Fruit fly (Drosophila melanogaster): ENCODE data around the gene CG31495.

The CG31495 gene

DNA sequence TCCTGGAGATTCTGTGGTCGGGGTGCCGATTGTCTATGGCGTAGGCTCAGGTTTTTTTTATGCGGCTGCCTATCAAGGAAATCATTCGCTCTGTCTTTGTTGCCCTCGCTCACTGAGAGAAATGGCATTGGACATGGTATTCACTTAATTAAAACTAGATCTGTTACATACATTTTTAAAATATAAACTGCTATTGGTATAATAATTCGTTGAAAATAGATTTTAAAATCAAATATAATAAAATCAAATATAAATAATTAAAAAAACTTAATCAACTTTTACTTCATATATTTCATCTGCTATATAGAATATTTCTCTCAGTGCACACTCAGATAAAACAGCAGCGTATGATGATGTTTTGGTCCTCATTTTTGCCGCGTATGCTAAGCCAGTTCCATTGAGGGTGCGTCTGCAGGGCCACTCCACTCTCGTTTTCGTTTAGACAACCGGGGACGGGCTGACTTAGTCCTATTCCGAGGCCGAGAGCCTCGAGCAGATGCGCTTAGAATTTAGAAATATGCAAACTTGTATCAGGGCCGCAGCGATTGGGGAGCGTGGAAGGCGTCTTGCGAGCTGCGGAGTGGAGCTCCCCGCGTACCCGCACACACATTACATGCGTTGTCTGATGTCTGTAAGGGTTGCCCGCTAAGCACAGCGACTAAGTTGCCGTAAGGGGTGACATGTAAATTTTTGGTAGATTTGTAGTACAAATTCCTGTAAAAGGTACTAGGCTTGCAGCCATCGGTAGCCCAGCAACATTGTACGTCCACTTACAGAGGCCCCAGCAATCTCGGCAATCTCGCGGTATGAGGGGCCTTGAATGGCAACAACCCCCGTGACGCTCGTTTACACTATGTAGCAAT is 39.9 kb downstream of the CG31495 start:
- no peak for TF ChIP-seq tj (GFP tag; optimal IDR thresholded peaks at IDR 0.05)
- no peak for TF ChIP-seq bab1 (GFP tag; optimal IDR thresholded peaks at IDR 0.05)
- no peak for TF ChIP-seq toe (GFP tag; optimal IDR thresholded peaks at IDR 0.05)
- no peak for TF ChIP-seq kay (GFP tag; ENCODE audit: borderline replicate concordance)
- no peak for TF ChIP-seq CG11617 (GFP tag; optimal IDR thresholded peaks at IDR 0.05)
- TF ChIP-seq pad (GFP tag; optimal IDR thresholded peaks at IDR 0.05), result no peak
- peak; percentile 53 for TF ChIP-seq CG33017 (tag; optimal IDR thresholded peaks at IDR 0.05)
- no peak for TF ChIP-seq cnc (optimal IDR thresholded peaks at IDR 0.05)
- TF ChIP-seq cic (GFP tag; optimal IDR thresholded peaks at IDR 0.05), result no peak
- no peak for TF ChIP-seq Hr96 (GFP tag; optimal IDR thresholded peaks at IDR 0.05)
- no peak for TF ChIP-seq CG12768 (GFP tag; optimal IDR thresholded peaks at IDR 0.05)
- no peak for TF ChIP-seq ovo (GFP tag; optimal IDR thresholded peaks at IDR 0.05)
- TF ChIP-seq CG14711 (tag; optimal IDR thresholded peaks at IDR 0.05), result no peak
- peak; percentile 8 for TF ChIP-seq CG7101 (tag; optimal IDR thresholded peaks at IDR 0.05)
- no peak for TF ChIP-seq Crg-1 (GFP tag; optimal IDR thresholded peaks at IDR 0.05)
- no peak for TF ChIP-seq CG1620 (GFP tag; optimal IDR thresholded peaks at IDR 0.05)

DNA sequence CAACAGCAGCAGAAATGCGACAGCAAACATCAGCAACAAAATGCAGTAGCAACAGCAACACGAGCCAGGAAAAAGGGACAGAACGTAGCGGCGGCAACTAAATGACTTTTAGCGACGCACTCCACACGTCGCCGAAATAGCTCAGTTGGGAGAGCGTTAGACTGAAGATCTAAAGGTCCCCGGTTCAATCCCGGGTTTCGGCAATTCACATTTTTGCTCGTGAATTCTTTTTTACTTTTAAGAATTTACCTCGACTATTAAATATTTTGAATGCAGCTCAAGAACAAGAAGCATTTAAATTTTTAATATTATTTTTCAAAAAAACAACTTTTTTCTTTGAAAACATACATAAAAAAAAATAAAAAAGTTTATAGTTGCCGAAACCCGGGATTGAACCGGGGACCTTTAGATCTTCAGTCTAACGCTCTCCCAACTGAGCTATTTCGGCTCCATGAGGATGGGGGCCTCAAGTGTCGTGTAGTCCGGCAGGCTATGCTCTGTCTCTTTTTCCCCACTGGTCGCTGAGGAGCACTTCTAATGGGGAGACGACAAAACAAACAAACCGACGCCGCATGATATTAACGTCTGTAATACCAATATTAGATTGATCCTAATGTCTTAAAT is 41.8 kb downstream of the CG31495 start:
- no peak for TF ChIP-seq CG7045 (GFP tag; optimal IDR thresholded peaks at IDR 0.05)
- TF ChIP-seq cnc (optimal IDR thresholded peaks at IDR 0.05), result no peak
- no peak for TF ChIP-seq Clk (GFP tag; optimal IDR thresholded peaks at IDR 0.05)
- TF ChIP-seq pad (GFP tag; optimal IDR thresholded peaks at IDR 0.05), result no peak
- no peak for TF ChIP-seq CG11617 (GFP tag; optimal IDR thresholded peaks at IDR 0.05)

DNA sequence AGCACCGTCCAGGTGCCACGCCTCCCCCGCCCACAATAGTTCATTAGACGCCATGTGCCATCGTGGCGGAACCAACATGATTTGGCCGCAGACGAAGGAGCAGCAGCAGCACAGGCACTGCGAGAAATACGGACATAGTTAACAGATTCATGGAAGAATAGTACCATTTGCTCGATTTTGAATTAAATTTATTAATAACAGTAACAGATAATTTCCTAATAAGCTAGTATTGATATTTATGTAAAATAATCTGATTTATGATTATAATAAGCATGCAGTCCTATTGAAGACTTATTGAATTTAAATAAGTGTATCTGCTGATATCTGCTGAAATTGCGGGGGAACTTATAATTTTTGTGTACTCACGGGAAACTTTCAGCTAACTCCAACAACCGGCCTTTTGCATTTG is 42.5 kb downstream of the CG31495 start:
- TF ChIP-seq bab1 (GFP tag; optimal IDR thresholded peaks at IDR 0.05), result no peak
- TF ChIP-seq CG7101 (tag; optimal IDR thresholded peaks at IDR 0.05), result no peak
- TF ChIP-seq Clk (GFP tag; optimal IDR thresholded peaks at IDR 0.05), result no peak
- TF ChIP-seq pad (GFP tag; optimal IDR thresholded peaks at IDR 0.05), result no peak
- no peak for TF ChIP-seq CG14711 (tag; optimal IDR thresholded peaks at IDR 0.05)
- no peak for TF ChIP-seq tj (GFP tag; optimal IDR thresholded peaks at IDR 0.05)
- TF ChIP-seq CG5204 (GFP tag; optimal IDR thresholded peaks at IDR 0.05), result no peak
- TF ChIP-seq toe (GFP tag; optimal IDR thresholded peaks at IDR 0.05), result no peak
- TF ChIP-seq CG12768 (GFP tag; optimal IDR thresholded peaks at IDR 0.05), result no peak
- no peak for TF ChIP-seq cnc (optimal IDR thresholded peaks at IDR 0.05)
- TF ChIP-seq CG33017 (tag; optimal IDR thresholded peaks at IDR 0.05), result no peak
- TF ChIP-seq Crg-1 (GFP tag; optimal IDR thresholded peaks at IDR 0.05), result no peak
- no peak for TF ChIP-seq CG7045 (GFP tag; optimal IDR thresholded peaks at IDR 0.05)
- no peak for TF ChIP-seq cic (GFP tag; optimal IDR thresholded peaks at IDR 0.05)
- TF ChIP-seq Mnt (GFP tag; optimal IDR thresholded peaks at IDR 0.05), result no peak
- no peak for TF ChIP-seq kay (GFP tag; ENCODE audit: borderline replicate concordance)
- TF ChIP-seq CG11617 (GFP tag; optimal IDR thresholded peaks at IDR 0.05), result no peak
- TF ChIP-seq ovo (GFP tag; optimal IDR thresholded peaks at IDR 0.05), result no peak

DNA sequence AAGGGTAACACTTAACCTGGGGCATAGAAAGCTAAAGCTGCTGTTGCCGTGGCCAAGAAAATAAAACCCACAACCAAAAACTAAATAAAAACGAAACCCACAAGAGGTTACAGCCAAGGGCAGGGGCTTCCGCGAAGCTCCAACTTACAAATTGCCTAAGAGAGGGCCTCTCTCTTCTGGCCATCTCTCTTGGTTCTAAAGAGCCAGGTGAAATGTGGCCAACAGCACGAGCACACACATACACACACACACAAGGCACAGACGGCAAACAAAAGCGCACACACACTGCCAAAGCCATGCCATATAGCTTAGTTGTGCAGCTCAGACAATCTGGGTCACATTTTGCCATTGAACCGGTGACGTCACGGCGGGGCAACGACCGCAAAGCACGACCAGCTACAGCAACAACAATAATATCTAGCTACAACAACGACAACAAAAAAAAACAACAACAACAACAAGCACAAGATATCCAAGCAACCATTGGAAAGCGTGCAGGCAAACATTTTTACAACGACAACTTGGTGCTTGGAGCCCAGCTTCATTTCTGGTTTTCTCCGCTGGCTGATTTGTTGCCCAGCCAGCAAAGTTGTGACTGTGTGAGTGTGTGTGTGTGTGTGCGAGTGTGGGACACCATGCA is 43.0 kb downstream of the CG31495 start:
- TF ChIP-seq Clk (GFP tag; optimal IDR thresholded peaks at IDR 0.05) (no peak), tj (GFP tag; optimal IDR thresholded peaks at IDR 0.05) (peak; percentile 42), ovo (GFP tag; optimal IDR thresholded peaks at IDR 0.05) (no peak)

DNA sequence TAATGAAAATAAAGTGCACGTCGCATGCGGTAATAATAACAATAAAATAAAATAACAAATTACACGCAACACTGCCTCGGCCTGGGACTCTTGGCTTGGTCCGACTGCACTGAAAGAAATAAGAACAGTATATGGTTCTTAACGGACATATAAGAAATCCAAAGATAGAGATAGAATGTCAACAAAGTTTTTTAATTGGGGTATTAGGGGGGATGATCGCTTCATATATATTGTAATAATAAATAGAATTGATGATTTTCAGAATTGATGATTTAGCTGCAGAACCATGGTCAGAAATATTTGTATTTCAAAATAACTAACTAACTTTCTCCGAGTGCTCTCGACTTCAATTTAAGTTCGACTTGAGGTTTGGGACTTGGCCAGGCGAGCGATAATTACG is 43.7 kb downstream of the CG31495 start:
- TF ChIP-seq pad (GFP tag; optimal IDR thresholded peaks at IDR 0.05) (no peak), CG11617 (GFP tag; optimal IDR thresholded peaks at IDR 0.05) (no peak), kay (GFP tag; ENCODE audit: borderline replicate concordance) (no peak), CG14711 (tag; optimal IDR thresholded peaks at IDR 0.05) (no peak), ovo (GFP tag; optimal IDR thresholded peaks at IDR 0.05) (no peak), CG12768 (GFP tag; optimal IDR thresholded peaks at IDR 0.05) (no peak), Mnt (GFP tag; optimal IDR thresholded peaks at IDR 0.05) (no peak), CG7101 (tag; optimal IDR thresholded peaks at IDR 0.05) (no peak), Hr96 (GFP tag; optimal IDR thresholded peaks at IDR 0.05) (no peak), CG33017 (tag; optimal IDR thresholded peaks at IDR 0.05) (no peak), cic (GFP tag; optimal IDR thresholded peaks at IDR 0.05) (no peak), Clk (GFP tag; optimal IDR thresholded peaks at IDR 0.05) (no peak), CG7045 (GFP tag; optimal IDR thresholded peaks at IDR 0.05) (no peak), CG5204 (GFP tag; optimal IDR thresholded peaks at IDR 0.05) (no peak), cnc (optimal IDR thresholded peaks at IDR 0.05) (no peak), Crg-1 (GFP tag; optimal IDR thresholded peaks at IDR 0.05) (no peak), toe (GFP tag; optimal IDR thresholded peaks at IDR 0.05) (no peak), bab1 (GFP tag; optimal IDR thresholded peaks at IDR 0.05) (no peak), CG1620 (GFP tag; optimal IDR thresholded peaks at IDR 0.05) (no peak), tj (GFP tag; optimal IDR thresholded peaks at IDR 0.05) (no peak)

DNA sequence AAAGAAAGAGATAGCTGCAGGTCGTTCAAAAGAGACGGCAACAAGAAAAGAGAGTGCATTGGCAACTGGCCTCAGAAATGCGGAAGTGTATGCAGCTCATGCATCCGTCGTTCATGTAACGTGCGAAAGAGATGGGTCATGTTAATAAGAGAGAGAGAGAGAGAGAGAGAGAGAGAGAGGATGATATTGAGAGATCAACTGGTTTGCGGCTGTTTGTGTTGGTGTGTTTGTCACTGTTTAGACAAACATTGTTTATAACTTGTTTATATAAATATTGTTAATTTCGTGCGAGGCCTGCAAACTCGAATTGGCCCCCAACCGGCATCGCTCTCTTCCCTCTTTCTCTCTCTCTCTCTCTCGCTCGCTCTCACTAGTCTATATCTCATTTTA is 45.1 kb downstream of the CG31495 start:
- TF ChIP-seq CG12768 (GFP tag; optimal IDR thresholded peaks at IDR 0.05) (peak; percentile 25), CG7101 (tag; optimal IDR thresholded peaks at IDR 0.05) (no peak)
